Worm (Caenorhabditis elegans): ENCODE results near the gene dnj-2.

Gene dnj-2

DNA sequence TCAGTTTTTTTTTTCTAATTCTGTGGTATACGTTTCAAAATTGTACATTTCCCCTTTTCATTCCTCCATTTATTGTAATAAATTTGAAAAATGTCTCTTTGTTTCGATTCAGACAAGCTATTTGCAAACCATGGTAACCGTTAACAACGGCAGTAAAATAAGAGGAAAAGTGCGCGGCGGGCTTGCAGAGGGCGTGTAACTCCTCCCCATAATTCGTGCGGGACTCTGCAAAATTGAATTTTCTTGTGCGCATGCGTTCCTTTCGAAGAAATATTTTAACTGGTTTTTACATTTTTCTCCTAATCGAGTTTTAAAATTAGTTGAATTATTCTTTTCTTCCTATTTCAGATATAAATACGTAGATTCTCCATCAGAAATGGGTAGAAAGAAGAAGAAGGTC lies 3.2 kb downstream of the dnj-2 start, which contains the start of gene znf-207 (continued):
- TF ChIP-seq repo-1 (tag; optimal IDR thresholded peaks at IDR 0.05) (no peak), let-526 (GFP tag; IDR thresholded peaks at IDR 0.05) (no peak), mcd-1 (GFP tag; IDR thresholded peaks at IDR 0.05) (0 out of 2 replicates have a peak, but pooled peaks have one; percentile 21), lin-35 (GFP tag; optimal IDR thresholded peaks at IDR 0.05) (peak in 1 of 3 experiments; percentile 25), efl-1 (GFP tag; optimal IDR thresholded peaks at IDR 0.05) (no peak)

ce11 chrIV:11307770-11308169 lies 6.0 kb downstream of the dnj-2 start:
- TF ChIP-seq xnd-1 (tag; optimal IDR thresholded peaks at IDR 0.05) = no peak
- no peak for TF ChIP-seq nfyb-1 (GFP tag; IDR thresholded peaks at IDR 0.05)
- TF ChIP-seq snpc-4 (GFP tag; optimal IDR thresholded peaks at IDR 0.05) = no peak
- no peak for TF ChIP-seq snpc-4 (tag; optimal IDR thresholded peaks at IDR 0.05)
- no peak for TF ChIP-seq bed-2 (GFP tag; IDR thresholded peaks at IDR 0.05)
- TF ChIP-seq nhr-80 (tag; optimal IDR thresholded peaks at IDR 0.05) = no peak
- no peak for TF ChIP-seq T26A5.8 (tag; optimal IDR thresholded peaks at IDR 0.05)
- no peak for TF ChIP-seq zfh-2 (GFP tag; conservative IDR thresholded peaks at IDR 0.05)
- no peak for TF ChIP-seq B0261.1 (tag; optimal IDR thresholded peaks at IDR 0.05)
- no peak for TF ChIP-seq ceh-79 (tag; optimal IDR thresholded peaks at IDR 0.05)

DNA sequence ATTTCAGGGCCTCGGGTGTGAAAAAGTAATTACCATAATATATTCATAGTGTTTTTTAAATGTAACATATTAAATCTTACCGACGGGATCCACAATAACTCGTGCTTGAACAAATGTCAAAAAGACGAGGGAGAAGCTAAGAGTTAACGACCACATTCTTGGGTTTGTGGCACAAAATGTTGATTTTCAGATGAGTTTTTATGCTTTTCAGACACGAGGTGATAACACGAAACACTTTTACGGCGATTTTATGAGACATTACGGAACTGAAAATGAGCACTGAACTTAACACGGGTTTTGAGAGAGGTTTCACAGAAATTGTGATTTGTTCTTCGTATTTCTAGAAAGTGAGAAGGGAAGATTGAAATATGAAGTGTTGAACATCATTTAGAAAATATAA lies 7.2 kb downstream of the dnj-2 start, which contains the start of gene B0035.13:
B0035.13 (minus strand) TSS at position 173 of the 400 bp plus-strand sequence.
- TF ChIP-seq nhr-80 (tag; optimal IDR thresholded peaks at IDR 0.05) = peak; percentile 18
- TF ChIP-seq ztf-22 (GFP tag; optimal IDR thresholded peaks at IDR 0.05) = no peak
- no peak for TF ChIP-seq lag-1 (GFP tag; IDR thresholded peaks at IDR 0.05)

ce11 chrIV:11304970-11305369 lies 8.8 kb downstream of the dnj-2 start:
- TF ChIP-seq K11D2.4 (GFP tag; IDR thresholded peaks at IDR 0.05) = no peak
- no peak for TF ChIP-seq nfyb-1 (GFP tag; IDR thresholded peaks at IDR 0.05)
- no peak for TF ChIP-seq hmg-20 (GFP tag; IDR thresholded peaks at IDR 0.05)
- TF ChIP-seq ama-1 (optimal IDR thresholded peaks at IDR 0.05) = no peak
- TF ChIP-seq ama-1 (GFP tag; optimal IDR thresholded peaks at IDR 0.05) = no peak
- no peak for TF ChIP-seq pbrm-1 (GFP tag; IDR thresholded peaks at IDR 0.05)
- TF ChIP-seq somi-1 (GFP tag; optimal IDR thresholded peaks at IDR 0.05) = no peak
- TF ChIP-seq sptf-2 (GFP tag; optimal IDR thresholded peaks at IDR 0.05) = no peak
- TF ChIP-seq tbp1 (GFP tag; optimal IDR thresholded peaks at IDR 0.05) = no peak
- no peak for TF ChIP-seq lir-1 (GFP tag; conservative IDR thresholded peaks at IDR 0.05)
- TF ChIP-seq dpl-1 (GFP tag; optimal IDR thresholded peaks at IDR 0.05) = no peak
- TF ChIP-seq hlh-26 (GFP tag; conservative IDR thresholded peaks at IDR 0.05) = no peak
- no peak for TF ChIP-seq mes-4 (tag; optimal IDR thresholded peaks at IDR 0.05)
- no peak for TF ChIP-seq hmg-1.2 (GFP tag; IDR thresholded peaks at IDR 0.05)
- TF ChIP-seq let-526 (GFP tag; IDR thresholded peaks at IDR 0.05) = no peak
- TF ChIP-seq rcor-1 (GFP tag; IDR thresholded peaks at IDR 0.05) = no peak
- no peak for TF ChIP-seq ceh-27 (GFP tag; optimal IDR thresholded peaks at IDR 0.05)

ce11 chrIV:11298154-11299086 lies 15.4 kb downstream of the dnj-2 start, which contains the start of the genes B0035.15 and dnj-1:
TSS of gene B0035.15 (minus strand) at chrIV:11298252.
TSS of gene dnj-1 (plus strand) at chrIV:11299036.
- TF ChIP-seq fkh-3 (tag; optimal IDR thresholded peaks at IDR 0.05) (no peak), nhr-27 (tag; optimal IDR thresholded peaks at IDR 0.05) (no peak), dpl-1 (GFP tag; optimal IDR thresholded peaks at IDR 0.05) (no peak), B0035.1 (tag; optimal IDR thresholded peaks at IDR 0.05) (no peak), attf-6 (GFP tag; IDR thresholded peaks at IDR 0.05) (no peak), hlh-26 (GFP tag; conservative IDR thresholded peaks at IDR 0.05) (no peak), ztf-18 (tag; optimal IDR thresholded peaks at IDR 0.05) (no peak), ztf-26 (tag; optimal IDR thresholded peaks at IDR 0.05) (no peak), snpc-3.4 (tag; optimal IDR thresholded peaks at IDR 0.05) (no peak), K11D2.4 (GFP tag; IDR thresholded peaks at IDR 0.05) (no peak), madf-8 (GFP tag; conservative IDR thresholded peaks at IDR 0.05) (peak; percentile 34; the same call in 1 of the 2 replicates), ceh-79 (tag; optimal IDR thresholded peaks at IDR 0.05) (no peak), mes-4 (tag; optimal IDR thresholded peaks at IDR 0.05) (no peak), efl-1 (GFP tag; optimal IDR thresholded peaks at IDR 0.05) (no peak), unc-62 (GFP tag; optimal IDR thresholded peaks at IDR 0.05) (no peak), attf-3 (GFP tag; conservative IDR thresholded peaks at IDR 0.05) (no peak)
